Worm (Caenorhabditis elegans): ENCODE results near the gene C37E2.2.

Gene C37E2.2

ce11 chrX:14169569-14170031 is 6.2 kb upstream of the C37E2.2 start, which contains the start of gene sym-4 (continued):
- TF ChIP-seq dpl-1 (GFP tag; optimal IDR thresholded peaks at IDR 0.05) (no peak), attf-3 (GFP tag; conservative IDR thresholded peaks at IDR 0.05) (no peak), akir-1 (GFP tag; optimal IDR thresholded peaks at IDR 0.05) (peak; percentile 30), lag-1 (GFP tag; IDR thresholded peaks at IDR 0.05) (no peak), F55B11.4 (tag; optimal IDR thresholded peaks at IDR 0.05; ENCODE audit: borderline replicate concordance, insufficient read depth) (no peak), madf-8 (GFP tag; conservative IDR thresholded peaks at IDR 0.05) (no peak), dpff-1 (tag; optimal IDR thresholded peaks at IDR 0.05) (no peak), let-526 (GFP tag; IDR thresholded peaks at IDR 0.05) (peak; percentile 83; the same call in 1 of the 2 replicates), sdz-38 (tag; optimal IDR thresholded peaks at IDR 0.05) (no peak), rpc-1 (optimal IDR thresholded peaks at IDR 0.05) (no peak), rpc-1 (tag; optimal IDR thresholded peaks at IDR 0.05) (no peak), snpc-3.4 (tag; optimal IDR thresholded peaks at IDR 0.05) (no peak)

- TF ChIP-seq Y95B8A.8 (GFP tag; IDR thresholded peaks at IDR 0.05), result no peak
- TF ChIP-seq F22D6.2 (tag; optimal IDR thresholded peaks at IDR 0.05), result no peak
- no peak for TF ChIP-seq egl-18 (GFP tag; IDR thresholded peaks at IDR 0.05)
- no peak for TF ChIP-seq chd-7 (tag; optimal IDR thresholded peaks at IDR 0.05)
- peak; percentile 1 for TF ChIP-seq ZK185.1 (tag; optimal IDR thresholded peaks at IDR 0.05; ENCODE audit: poor library complexity, severe bottlenecking)
- TF ChIP-seq let-607 (tag; optimal IDR thresholded peaks at IDR 0.05), result peak in 1 of 2 experiments; percentile 15
- TF ChIP-seq rec-8 (tag; optimal IDR thresholded peaks at IDR 0.05), result no peak
- no peak for TF ChIP-seq hmg-20 (GFP tag; IDR thresholded peaks at IDR 0.05)
- no peak; the same call in 1 of the 2 replicates for TF ChIP-seq pbrm-1 (GFP tag; IDR thresholded peaks at IDR 0.05)
- TF ChIP-seq lin-40 (tag; optimal IDR thresholded peaks at IDR 0.05), result peak; percentile 65
- TF ChIP-seq nhr-27 (tag; optimal IDR thresholded peaks at IDR 0.05), result no peak
- no peak for TF ChIP-seq lir-1 (GFP tag; conservative IDR thresholded peaks at IDR 0.05)
- no peak for TF ChIP-seq C06A6.2 (GFP tag; conservative IDR thresholded peaks at IDR 0.05)
- no peak for TF ChIP-seq bed-1 (GFP tag; IDR thresholded peaks at IDR 0.05)
- no peak for TF ChIP-seq nhr-90 (tag; optimal IDR thresholded peaks at IDR 0.05)
- no peak for TF ChIP-seq lsl-1 (GFP tag; optimal IDR thresholded peaks at IDR 0.05)
- no peak for TF ChIP-seq unc-130 (GFP tag; optimal IDR thresholded peaks at IDR 0.05)
- no peak for TF ChIP-seq nfya-2 (GFP tag; IDR thresholded peaks at IDR 0.05)
- no peak for TF ChIP-seq sea-2 (GFP tag; IDR thresholded peaks at IDR 0.05)
- TF ChIP-seq unc-62 (GFP tag; optimal IDR thresholded peaks at IDR 0.05), result no peak
- no peak for TF ChIP-seq sptf-2 (GFP tag; optimal IDR thresholded peaks at IDR 0.05)
- no peak for TF ChIP-seq tlf-1 (GFP tag; optimal IDR thresholded peaks at IDR 0.05)
- TF ChIP-seq dpff-1 (tag; optimal IDR thresholded peaks at IDR 0.05), result no peak
- TF ChIP-seq mel-28 (tag; optimal IDR thresholded peaks at IDR 0.05; ENCODE audit: borderline replicate concordance), result no peak
- no peak for TF ChIP-seq B0261.1 (tag; optimal IDR thresholded peaks at IDR 0.05)
- no peak for TF ChIP-seq tbp1 (GFP tag; optimal IDR thresholded peaks at IDR 0.05)
- TF ChIP-seq K11D2.4 (GFP tag; IDR thresholded peaks at IDR 0.05), result peak; percentile 43; the same call in 1 of the 2 replicates
- TF ChIP-seq ceh-79 (tag; optimal IDR thresholded peaks at IDR 0.05), result no peak
- TF ChIP-seq nhr-120 (GFP tag; IDR thresholded peaks at IDR 0.05), result no peak
- no peak for TF ChIP-seq hmg-1.2 (GFP tag; IDR thresholded peaks at IDR 0.05)
- TF ChIP-seq ztf-18 (tag; optimal IDR thresholded peaks at IDR 0.05), result peak; percentile 93
- TF ChIP-seq F33H1.4 (GFP tag; IDR thresholded peaks at IDR 0.05), result no peak
- TF ChIP-seq lag-1 (GFP tag; IDR thresholded peaks at IDR 0.05), result no peak
- no peak for TF ChIP-seq akir-1 (GFP tag; optimal IDR thresholded peaks at IDR 0.05)
- TF ChIP-seq repo-1 (tag; optimal IDR thresholded peaks at IDR 0.05), result no peak
- no peak for TF ChIP-seq snpc-4 (GFP tag; optimal IDR thresholded peaks at IDR 0.05)
- peak in 2 of 4 experiments; percentile 24 to 52 for TF ChIP-seq snpc-4 (tag; optimal IDR thresholded peaks at IDR 0.05)
- TF ChIP-seq ztf-3 (GFP tag; optimal IDR thresholded peaks at IDR 0.05), result no peak
- no peak for TF ChIP-seq madf-8 (GFP tag; conservative IDR thresholded peaks at IDR 0.05)
Measured at ce11 chrX:14173850-14174249, 2.0 kb upstream of the C37E2.2 start, which contains the start of gene idhb-1. Gene idhb-1 (minus strand): TSS chrX:14174063.

Measured in whole organism, young adult.